Worm (Caenorhabditis elegans) whole organism, early embryonic: ENCODE measurements around the gene F37C4.4.

Source experiments
- B0310.2 ChIP-seq: sonication (generic microtip); optimal IDR thresholded peaks from 2 replicates; lab custom pipeline; 2016; ENCODE audit warnings: mild to moderate bottlenecking, missing genetic modification characterization, missing compliant biosample characterization
- F13C5.2 ChIP-seq: sonication (generic microtip); optimal IDR thresholded peaks from 2 replicates; lab custom pipeline; 2017; ENCODE audit warnings: mild to moderate bottlenecking, missing genetic modification characterization, inconsistent platforms, missing compliant biosample characterization
- aly-1 ChIP-seq: sonication (generic microtip); optimal IDR thresholded peaks from 2 replicates; lab custom pipeline; 2016; ENCODE audit warnings: missing genetic modification characterization, missing compliant biosample characterization
- ama-1 ChIP-seq: fragments of 150-350 bp; optimal IDR thresholded peaks from 2 replicates; lab custom pipeline; 2014
- ceh-13 ChIP-seq: fragments of 200-800 bp; sonication (Bioruptor generic); optimal IDR thresholded peaks from 2 replicates; lab custom pipeline; 2018; ENCODE audit warnings: mild to moderate bottlenecking, missing genetic modification characterization, missing compliant biosample characterization
- ceh-36 ChIP-seq: sonication (generic microtip); optimal IDR thresholded peaks from 2 replicates; lab custom pipeline; 2016; ENCODE audit warnings: missing genetic modification characterization, inconsistent platforms, missing compliant biosample characterization
- ets-7 ChIP-seq: sonication (generic microtip); optimal IDR thresholded peaks from 2 replicates; lab custom pipeline; 2016; ENCODE audit warnings: missing genotype, missing genetic modification characterization, missing compliant biosample characterization
- flt-1 ChIP-seq: fragments of 200-800 bp; sonication (Bioruptor generic); IDR thresholded peaks from 2 replicates; pipeline ENCODE4 v1.3.6; 2022; ENCODE audit warnings: missing genetic modification characterization, missing compliant biosample characterization
- hmbx-1 ChIP-seq: sonication (generic microtip); optimal IDR thresholded peaks from 2 replicates; lab custom pipeline; 2016; ENCODE audit warnings: mild to moderate bottlenecking, missing genetic modification characterization, missing compliant biosample characterization
- hmg-4 ChIP-seq: fragments of 200-800 bp; sonication (Bioruptor generic); optimal IDR thresholded peaks from 2 replicates; lab custom pipeline; 2018; ENCODE audit warnings: mild to moderate bottlenecking, missing genetic modification characterization, missing compliant biosample characterization
- hnd-1 ChIP-seq: sonication (generic microtip); optimal IDR thresholded peaks from 2 replicates; lab custom pipeline; 2016; ENCODE audit warnings: missing genetic modification characterization, missing compliant biosample characterization
- pes-1 ChIP-seq: fragments of 200-800 bp; sonication (Bioruptor generic); IDR thresholded peaks from 2 replicates; pipeline ENCODE4 v1.3.6; 2022; ENCODE audit warnings: missing genetic modification reagents, missing genetic modification characterization, missing compliant biosample characterization
- scrt-1 ChIP-seq: fragments of 200-800 bp; sonication (Bioruptor generic); IDR thresholded peaks from 2 replicates; pipeline ENCODE4 v1.3.6; 2022; ENCODE audit warnings: missing genetic modification characterization, missing compliant biosample characterization
- sea-1 ChIP-seq: fragments of 200-800 bp; sonication (Bioruptor generic); conservative IDR thresholded peaks from 2 replicates; pipeline ENCODE4 v1.3.6; 2022; ENCODE audit warnings: missing genetic modification characterization, missing compliant biosample characterization
- tbx-11 ChIP-seq: fragments of 200-800 bp; sonication (Bioruptor generic); IDR thresholded peaks from 2 replicates; pipeline ENCODE4 v1.3.6; 2022; ENCODE audit warnings: missing genetic modification characterization, missing compliant biosample characterization
- tbx-37 ChIP-seq: fragments of 200-800 bp; sonication (Bioruptor generic); conservative IDR thresholded peaks from 2 replicates; pipeline ENCODE4 v1.3.6; 2022; ENCODE audit warnings: missing genetic modification reagents, missing genetic modification characterization, missing compliant biosample characterization
- tra-4 ChIP-seq: sonication (generic microtip); optimal IDR thresholded peaks from 2 replicates; lab custom pipeline; 2017; ENCODE audit warnings: missing genetic modification characterization, missing compliant biosample characterization

The F37C4.4 gene

ce11 chrIV:3857999-3858552, 9.0 kb upstream of the F37C4.4 start:
- no peak for TF ChIP-seq ceh-13 (GFP tag; lab: Kevin White, UChicago)
- no peak for TF ChIP-seq ceh-36 (tag; lab: Kevin White, UChicago)
- TF ChIP-seq tra-4 (tag; lab: Kevin White, UChicago), result no peak
- TF ChIP-seq sea-1 (GFP tag; lab: Robert Waterston, UW), result no peak
- no peak for TF ChIP-seq hnd-1 (tag; lab: Kevin White, UChicago)
- TF ChIP-seq tbx-11 (GFP tag; lab: Robert Waterston, UW), result no peak
- no peak for TF ChIP-seq ama-1
- TF ChIP-seq hmg-4 (GFP tag; lab: Kevin White, UChicago), result no peak

ce11 chrIV:3859552-3859951, 7.6 kb upstream of the F37C4.4 start:
- TF ChIP-seq ceh-36 (tag; lab: Kevin White, UChicago), result no peak
- TF ChIP-seq F13C5.2 (tag; lab: Kevin White, UChicago), result no peak
- no peak for TF ChIP-seq B0310.2 (tag; lab: Kevin White, UChicago)
- no peak for TF ChIP-seq aly-1 (tag; lab: Kevin White, UChicago)
- no peak for TF ChIP-seq tra-4 (tag; lab: Kevin White, UChicago)
- TF ChIP-seq ama-1, result no peak
- no peak for TF ChIP-seq pes-1 (GFP tag; lab: Robert Waterston, UW)
- TF ChIP-seq sea-1 (GFP tag; lab: Robert Waterston, UW), result no peak
- TF ChIP-seq hnd-1 (tag; lab: Kevin White, UChicago), result no peak
- TF ChIP-seq tbx-11 (GFP tag; lab: Robert Waterston, UW), result no peak

ce11 chrIV:3860419-3860818, 6.7 kb upstream of the F37C4.4 start:
- TF ChIP-seq B0310.2 (tag; lab: Kevin White, UChicago), result no peak
- TF ChIP-seq tbx-11 (GFP tag; lab: Robert Waterston, UW), result no peak
- TF ChIP-seq tra-4 (tag; lab: Kevin White, UChicago), result no peak
- no peak for TF ChIP-seq sea-1 (GFP tag; lab: Robert Waterston, UW)
- TF ChIP-seq ets-7, result no peak
- no peak for TF ChIP-seq hnd-1 (tag; lab: Kevin White, UChicago)
- no peak for TF ChIP-seq scrt-1 (GFP tag; lab: Robert Waterston, UW)
- TF ChIP-seq F13C5.2 (tag; lab: Kevin White, UChicago), result no peak
- TF ChIP-seq aly-1 (tag; lab: Kevin White, UChicago), result no peak
- no peak for TF ChIP-seq ama-1
- TF ChIP-seq ceh-13 (GFP tag; lab: Kevin White, UChicago), result no peak
- TF ChIP-seq hmbx-1, result no peak
- TF ChIP-seq pes-1 (GFP tag; lab: Robert Waterston, UW), result no peak
- no peak for TF ChIP-seq ceh-36 (tag; lab: Kevin White, UChicago)
- no peak for TF ChIP-seq hmg-4 (GFP tag; lab: Kevin White, UChicago)

ce11 chrIV:3862948-3863347, 4.2 kb upstream of the F37C4.4 start:
- no peak for TF ChIP-seq sea-1 (GFP tag; lab: Robert Waterston, UW)
- TF ChIP-seq ets-7, result no peak
- TF ChIP-seq ama-1, result no peak
- TF ChIP-seq flt-1 (GFP tag; lab: Robert Waterston, UW), result no peak
- no peak for TF ChIP-seq tbx-37
- no peak for TF ChIP-seq tra-4 (tag; lab: Kevin White, UChicago)
- TF ChIP-seq pes-1 (GFP tag; lab: Robert Waterston, UW), result no peak
- no peak for TF ChIP-seq aly-1 (tag; lab: Kevin White, UChicago)
- TF ChIP-seq ceh-36 (tag; lab: Kevin White, UChicago), result no peak

ce11 chrIV:3864944-3865343, 2.2 kb upstream of the F37C4.4 start, which contains the start of gene aat-8:
Gene aat-8 (minus strand): TSS chrIV:3865044.
- TF ChIP-seq ceh-36 (tag; lab: Kevin White, UChicago), result no peak
- TF ChIP-seq tbx-11 (GFP tag; lab: Robert Waterston, UW), result no peak
- no peak for TF ChIP-seq hmg-4 (GFP tag; lab: Kevin White, UChicago)
- TF ChIP-seq hnd-1 (tag; lab: Kevin White, UChicago), result no peak
- no peak for TF ChIP-seq tra-4 (tag; lab: Kevin White, UChicago)
- TF ChIP-seq B0310.2 (tag; lab: Kevin White, UChicago), result no peak
- TF ChIP-seq ceh-13 (GFP tag; lab: Kevin White, UChicago), result no peak
- TF ChIP-seq ama-1, result no peak
- no peak for TF ChIP-seq scrt-1 (GFP tag; lab: Robert Waterston, UW)
- TF ChIP-seq ets-7, result no peak
- no peak for TF ChIP-seq F13C5.2 (tag; lab: Kevin White, UChicago)
- no peak for TF ChIP-seq hmbx-1
- no peak for TF ChIP-seq sea-1 (GFP tag; lab: Robert Waterston, UW)
- TF ChIP-seq pes-1 (GFP tag; lab: Robert Waterston, UW), result no peak
- no peak for TF ChIP-seq aly-1 (tag; lab: Kevin White, UChicago)
- no peak for TF ChIP-seq flt-1 (GFP tag; lab: Robert Waterston, UW)

- TF ChIP-seq flt-1 (GFP tag; lab: Robert Waterston, UW), result no peak
- no peak for TF ChIP-seq ets-7
- no peak for TF ChIP-seq hmbx-1
- no peak for TF ChIP-seq pes-1 (GFP tag; lab: Robert Waterston, UW)
- no peak for TF ChIP-seq scrt-1 (GFP tag; lab: Robert Waterston, UW)
- no peak for TF ChIP-seq tra-4 (tag; lab: Kevin White, UChicago)
- no peak for TF ChIP-seq sea-1 (GFP tag; lab: Robert Waterston, UW)
- TF ChIP-seq B0310.2 (tag; lab: Kevin White, UChicago), result no peak
- TF ChIP-seq ceh-13 (GFP tag; lab: Kevin White, UChicago), result no peak
- TF ChIP-seq tbx-37, result no peak
- no peak for TF ChIP-seq F13C5.2 (tag; lab: Kevin White, UChicago)
- no peak for TF ChIP-seq tbx-11 (GFP tag; lab: Robert Waterston, UW)
- TF ChIP-seq ceh-36 (tag; lab: Kevin White, UChicago), result no peak
- TF ChIP-seq hnd-1 (tag; lab: Kevin White, UChicago), result no peak
- TF ChIP-seq hmg-4 (GFP tag; lab: Kevin White, UChicago), result no peak
- TF ChIP-seq aly-1 (tag; lab: Kevin White, UChicago), result no peak
- TF ChIP-seq ama-1, result no peak
Measured at ce11 chrIV:3866018-3866417, 1.1 kb upstream of the F37C4.4 start.

ce11 chrIV:3869875-3870274, 2.8 kb downstream of the F37C4.4 start:
- TF ChIP-seq flt-1 (GFP tag; lab: Robert Waterston, UW) (no peak), B0310.2 (tag; lab: Kevin White, UChicago) (no peak), aly-1 (tag; lab: Kevin White, UChicago) (no peak), ceh-36 (tag; lab: Kevin White, UChicago) (no peak)
